Worm (Caenorhabditis elegans): ENCODE data around the gene F53F8.6.
A peak's percentile ranks its signal among the peaks of the same experiment; 100 is the strongest.

The F53F8.6 gene

ce11 chrV:20747964-20748363 lies 43.9 kb downstream of the F53F8.6 start:
- TF ChIP-seq ztf-23 (GFP tag; IDR thresholded peaks at IDR 0.05) (no peak), flt-1 (GFP tag; IDR thresholded peaks at IDR 0.05) (no peak)

ce11 chrV:20749098-20749497 lies 45.1 kb downstream of the F53F8.6 start:
- TF ChIP-seq ref-1 (GFP tag; conservative IDR thresholded peaks at IDR 0.05) (no peak), cog-1 (tag; optimal IDR thresholded peaks at IDR 0.05) (no peak)

ce11 chrV:20752609-20753102 lies 48.6 kb downstream of the F53F8.6 start, which contains the start of gene pha-4:
Gene pha-4, plus strand, starts transcription at chrV:20753052.
- TF ChIP-seq ztf-29 (GFP tag; IDR thresholded peaks at IDR 0.05) (0 out of 2 replicates have a peak, but pooled peaks have one; percentile 39), tab-1 (GFP tag; IDR thresholded peaks at IDR 0.05) (no peak)

DNA sequence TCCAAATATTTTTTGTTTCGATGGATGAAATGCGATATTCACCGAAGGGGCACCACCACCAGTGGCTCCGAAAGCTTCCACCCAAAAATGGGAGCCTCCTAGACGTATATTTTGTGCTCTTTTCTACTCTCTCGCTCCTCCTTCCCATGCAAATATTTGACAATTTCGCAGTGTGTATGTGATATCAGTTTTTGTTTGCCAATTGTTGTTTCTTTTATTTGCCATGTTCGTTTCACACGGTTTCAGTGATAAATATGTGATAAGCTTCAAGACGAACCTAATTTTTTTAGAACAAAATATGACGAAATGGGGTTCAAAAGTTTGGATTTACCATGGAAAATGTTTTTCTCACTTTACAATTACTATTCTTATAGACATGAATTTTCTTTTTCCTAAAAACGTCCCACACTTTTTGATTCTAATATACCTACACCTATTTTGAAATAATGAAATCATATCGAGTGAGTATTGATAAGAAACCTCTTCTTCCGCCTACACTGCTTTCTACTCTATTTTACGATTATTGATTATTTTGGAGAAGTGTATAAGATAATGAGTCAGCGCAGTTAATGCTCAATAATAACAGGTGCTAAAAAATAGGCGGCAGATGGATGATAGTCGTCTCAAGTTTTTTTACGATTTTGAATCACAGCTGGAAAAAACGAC lies 49.9 kb downstream of the F53F8.6 start:
- TF ChIP-seq klf-2 (GFP tag; conservative IDR thresholded peaks at IDR 0.05) (no peak), ztf-29 (GFP tag; IDR thresholded peaks at IDR 0.05) (no peak), ztf-23 (GFP tag; IDR thresholded peaks at IDR 0.05) (no peak), ref-1 (GFP tag; conservative IDR thresholded peaks at IDR 0.05) (no peak), cog-1 (tag; optimal IDR thresholded peaks at IDR 0.05) (no peak), tab-1 (GFP tag; IDR thresholded peaks at IDR 0.05) (no peak), med-1 (GFP tag; optimal IDR thresholded peaks at IDR 0.05; ENCODE audit: insufficient read depth) (no peak), flt-1 (GFP tag; IDR thresholded peaks at IDR 0.05) (no peak), T22C8.4 (GFP tag; IDR thresholded peaks at IDR 0.05) (no peak)

DNA sequence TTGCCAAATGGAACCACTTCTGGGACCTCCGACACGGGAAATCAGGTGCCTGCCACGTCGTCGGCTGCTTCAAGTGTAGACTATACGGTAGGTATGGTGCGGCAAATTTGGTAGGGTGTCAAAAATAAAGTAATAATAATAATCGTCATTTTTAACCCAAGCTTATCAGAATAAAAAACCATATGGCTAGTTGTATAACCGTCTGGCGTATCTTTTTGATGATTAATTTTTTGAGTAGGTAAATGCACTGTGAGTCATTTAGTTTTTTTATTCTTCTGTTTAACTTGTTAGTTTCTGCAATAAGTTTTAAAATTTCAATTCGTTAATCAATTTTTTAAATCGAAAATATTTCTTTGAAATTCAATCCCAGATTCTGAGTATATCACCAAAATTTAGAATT lies 51.5 kb downstream of the F53F8.6 start:
- TF ChIP-seq tab-1 (GFP tag; IDR thresholded peaks at IDR 0.05) (no peak), med-1 (GFP tag; optimal IDR thresholded peaks at IDR 0.05; ENCODE audit: insufficient read depth) (no peak)

ce11 chrV:20756385-20756996 lies 52.5 kb downstream of the F53F8.6 start:
- no peak for TF ChIP-seq klf-2 (GFP tag; conservative IDR thresholded peaks at IDR 0.05)
- no peak for TF ChIP-seq cog-1 (tag; optimal IDR thresholded peaks at IDR 0.05)
- TF ChIP-seq ztf-23 (GFP tag; IDR thresholded peaks at IDR 0.05), result no peak
- TF ChIP-seq med-1 (GFP tag; optimal IDR thresholded peaks at IDR 0.05; ENCODE audit: insufficient read depth), result no peak
- no peak for TF ChIP-seq flt-1 (GFP tag; IDR thresholded peaks at IDR 0.05)
- TF ChIP-seq ref-1 (GFP tag; conservative IDR thresholded peaks at IDR 0.05), result no peak
- no peak for TF ChIP-seq ztf-29 (GFP tag; IDR thresholded peaks at IDR 0.05)
- TF ChIP-seq T22C8.4 (GFP tag; IDR thresholded peaks at IDR 0.05), result no peak
- no peak for TF ChIP-seq tab-1 (GFP tag; IDR thresholded peaks at IDR 0.05)

ce11 chrV:20757255-20757654 lies 53.2 kb downstream of the F53F8.6 start:
- TF ChIP-seq T22C8.4 (GFP tag; IDR thresholded peaks at IDR 0.05), result no peak
- TF ChIP-seq cog-1 (tag; optimal IDR thresholded peaks at IDR 0.05), result no peak
- no peak for TF ChIP-seq klf-2 (GFP tag; conservative IDR thresholded peaks at IDR 0.05)
- TF ChIP-seq flt-1 (GFP tag; IDR thresholded peaks at IDR 0.05), result no peak
- TF ChIP-seq ztf-23 (GFP tag; IDR thresholded peaks at IDR 0.05), result no peak

ce11 chrV:20758106-20758505 lies 54.1 kb downstream of the F53F8.6 start:
- TF ChIP-seq klf-2 (GFP tag; conservative IDR thresholded peaks at IDR 0.05), result no peak
- TF ChIP-seq tab-1 (GFP tag; IDR thresholded peaks at IDR 0.05), result no peak
- no peak for TF ChIP-seq ztf-29 (GFP tag; IDR thresholded peaks at IDR 0.05)
- no peak for TF ChIP-seq med-1 (GFP tag; optimal IDR thresholded peaks at IDR 0.05; ENCODE audit: insufficient read depth)

All from whole organism, midembryonic.